Worm (Caenorhabditis elegans) whole organism, L1 larva: ENCODE data around the gene xbx-1.

ENCODE experiments used
- C16A3.4 ChIP-seq: fragments of 150-350 bp; optimal IDR thresholded peaks from 2 replicates; lab custom pipeline; 2014; ENCODE audit warnings: missing biosample characterization, missing genetic modification characterization
- C34B4.2 ChIP-seq: sonication (generic microtip); optimal IDR thresholded peaks from 2 replicates; lab custom pipeline; 2017; ENCODE audit warnings: mild to moderate bottlenecking, missing genetic modification characterization, missing compliant biosample characterization
- Y116A8C.19 ChIP-seq: sonication (generic microtip); optimal IDR thresholded peaks from 2 replicates; lab custom pipeline; 2016; ENCODE audit warnings: missing compliant biosample characterization, missing genetic modification characterization, borderline replicate concordance
- alr-1 ChIP-seq: fragments of 200-800 bp; sonication (Bioruptor generic); optimal IDR thresholded peaks from 2 replicates; lab custom pipeline; 2018; ENCODE audit warnings: borderline replicate concordance, mild to moderate bottlenecking, missing genetic modification characterization, missing compliant biosample characterization
- ceh-8 ChIP-seq: fragments of 200-800 bp; sonication (Bioruptor generic); optimal IDR thresholded peaks from 2 replicates; lab custom pipeline; 2018; ENCODE audit warnings: mild to moderate bottlenecking, missing genetic modification characterization, moderate library complexity, missing compliant biosample characterization
- ceh-82 ChIP-seq, 3 experiments: fragments of 150-350 bp in 1 of 3; sonication (generic microtip) in 2 of 3; optimal IDR thresholded peaks; 2 replicates each; lab custom pipeline; 2014 to 2017; ENCODE audit warnings: missing biosample characterization in 3 of 3, missing genetic modification characterization in 3 of 3
- ces-1 ChIP-seq: fragments of 150-350 bp; optimal IDR thresholded peaks from 2 replicates; lab custom pipeline; 2014; ENCODE audit warnings: missing biosample characterization, missing genetic modification reagents, missing genetic modification characterization
- dpl-1 ChIP-seq, 3 experiments: fragments of 150-350 bp in 2 of 3; sonication (generic microtip) in 1 of 3; optimal IDR thresholded peaks; 2 replicates each; lab custom pipeline; 2014 to 2017; ENCODE audit warnings: missing biosample characterization in 3 of 3, missing genetic modification characterization in 3 of 3, missing genetic modification reagents in 3 of 3
- efl-1 ChIP-seq, 4 experiments: fragments of 150-350 bp; optimal IDR thresholded peaks in 3 of 4; peaks in 1 of 4; 1 replicate in 1 of 4; 2 replicates in 3 of 4; lab custom pipeline; 2014; ENCODE audit warnings: missing biosample characterization in 2 of 4, missing genetic modification characterization in 2 of 4, missing genetic modification reagents in 2 of 4
- efl-3 ChIP-seq: fragments of 200-800 bp; sonication (Bioruptor generic); optimal IDR thresholded peaks from 2 replicates; lab custom pipeline; 2018; ENCODE audit warnings: mild to moderate bottlenecking, missing genetic modification characterization, missing compliant biosample characterization
- egl-27 ChIP-seq, 2 experiments: fragments of 150-350 bp in 1 of 2; sonication (generic microtip); optimal IDR thresholded peaks; 3 replicates each; lab custom pipeline; 2017 to 2018; ENCODE audit warnings: missing biosample characterization in 2 of 2, missing genetic modification characterization in 2 of 2, missing genetic modification reagents in 2 of 2
- elt-3 ChIP-seq, 6 experiments: fragments of 150-350 bp in 1 of 6; sonication (generic microtip); optimal IDR thresholded peaks; 2 replicates each; lab custom pipeline; 2017 to 2018; ENCODE audit warnings: missing biosample characterization in 6 of 6, missing genetic modification characterization in 6 of 6, inconsistent platforms in 1 of 6
- ets-5 ChIP-seq: fragments of 200-800 bp; sonication (Bioruptor generic); IDR thresholded peaks from 2 replicates; pipeline ENCODE4 v1.3.6; 2022; ENCODE audit warnings: missing genetic modification characterization, missing compliant biosample characterization
- fkh-4 ChIP-seq: sonication (generic microtip); optimal IDR thresholded peaks from 2 replicates; lab custom pipeline; 2016; ENCODE audit warnings: missing compliant biosample characterization, missing genetic modification characterization, borderline replicate concordance
- fkh-8 ChIP-seq: sonication (generic microtip); optimal IDR thresholded peaks from 2 replicates; lab custom pipeline; 2016; ENCODE audit warnings: mild to moderate bottlenecking, missing genetic modification characterization, missing compliant biosample characterization
- fos-1 ChIP-seq: fragments of 150-350 bp; optimal IDR thresholded peaks from 2 replicates; lab custom pipeline; 2014; ENCODE audit warnings: missing biosample characterization, missing genetic modification characterization
- grh-1 ChIP-seq: fragments of 200-800 bp; sonication (Bioruptor generic); IDR thresholded peaks from 2 replicates; pipeline ENCODE4 v1.3.6; 2022; ENCODE audit warnings: missing genetic modification reagents, missing genetic modification characterization, missing compliant biosample characterization
- hlh-4 ChIP-seq: sonication (generic microtip); optimal IDR thresholded peaks from 2 replicates; lab custom pipeline; 2016; ENCODE audit warnings: mild to moderate bottlenecking, missing genetic modification characterization, missing compliant biosample characterization
- hpl-2 ChIP-seq: fragments of 150-350 bp; optimal IDR thresholded peaks from 2 replicates; lab custom pipeline; 2014; ENCODE audit warnings: missing biosample characterization, missing genetic modification reagents, missing genetic modification characterization
- isw-1 ChIP-seq: fragments of 200-800 bp; sonication (Bioruptor generic); IDR thresholded peaks from 2 replicates; pipeline ENCODE4 v1.3.6; 2022; ENCODE audit warnings: missing genetic modification characterization, missing compliant biosample characterization
- lin-13 ChIP-seq: fragments of 150-350 bp; optimal IDR thresholded peaks from 2 replicates; lab custom pipeline; 2014; ENCODE audit warnings: missing biosample characterization, missing genetic modification reagents, missing genetic modification characterization
- lin-14 ChIP-seq: fragments of 200-800 bp; sonication (Bioruptor generic); optimal IDR thresholded peaks from 2 replicates; lab custom pipeline; 2018; ENCODE audit warnings: mild to moderate bottlenecking, missing genetic modification characterization, moderate library complexity, missing compliant biosample characterization
- lin-15B ChIP-seq: fragments of 150-350 bp; sonication (generic microtip); optimal IDR thresholded peaks from 3 replicates; lab custom pipeline; 2014; ENCODE audit warnings: missing biosample characterization, missing genetic modification characterization
- lir-3 ChIP-seq: sonication (generic microtip); optimal IDR thresholded peaks from 2 replicates; lab custom pipeline; 2016; ENCODE audit warnings: mild to moderate bottlenecking, missing genetic modification characterization, moderate library complexity, missing compliant biosample characterization; ENCODE audit not compliant: poor library complexity
- mab-9 ChIP-seq: fragments of 200-800 bp; sonication (Bioruptor generic); IDR thresholded peaks from 2 replicates; pipeline ENCODE4 v1.3.6; 2022; ENCODE audit warnings: missing genetic modification reagents, missing genetic modification characterization, missing compliant biosample characterization
- nhr-11 ChIP-seq: fragments of 150-350 bp; optimal IDR thresholded peaks from 2 replicates; lab custom pipeline; 2014; ENCODE audit warnings: missing biosample characterization, missing genetic modification characterization
- nhr-19 ChIP-seq: fragments of 200-800 bp; sonication (Bioruptor generic); conservative IDR thresholded peaks from 2 replicates; pipeline ENCODE4 v1.3.6; 2022; ENCODE audit warnings: missing genetic modification characterization, missing compliant biosample characterization
- nhr-20 ChIP-seq: sonication (generic microtip); optimal IDR thresholded peaks from 2 replicates; lab custom pipeline; 2016; ENCODE audit warnings: mild to moderate bottlenecking, missing genetic modification characterization, missing compliant biosample characterization
- nhr-71 ChIP-seq: sonication (generic microtip); optimal IDR thresholded peaks from 2 replicates; lab custom pipeline; 2016; ENCODE audit warnings: mild to moderate bottlenecking, missing genetic modification characterization, moderate library complexity, missing compliant biosample characterization
- nhr-76 ChIP-seq: sonication (generic microtip); optimal IDR thresholded peaks from 2 replicates; lab custom pipeline; 2017; ENCODE audit warnings: missing biosample characterization, missing genetic modification characterization
- nhr-77 ChIP-seq: fragments of 150-350 bp; optimal IDR thresholded peaks from 2 replicates; lab custom pipeline; 2014; ENCODE audit warnings: missing biosample characterization, missing genetic modification characterization
- nhr-85 ChIP-seq: sonication (generic microtip); peaks from one replicate; lab custom pipeline; 2016; ENCODE audit warnings: missing genetic modification characterization, inconsistent platforms, missing compliant biosample characterization
- nhr-90 ChIP-seq: sonication (generic microtip); optimal IDR thresholded peaks from 2 replicates; lab custom pipeline; 2016; ENCODE audit warnings: mild to moderate bottlenecking, missing genetic modification characterization, missing compliant biosample characterization; ENCODE audit not compliant: poor library complexity
- rnt-1 ChIP-seq: sonication (generic microtip); optimal IDR thresholded peaks from 2 replicates; lab custom pipeline; 2016; ENCODE audit warnings: mild to moderate bottlenecking, missing genetic modification characterization, moderate library complexity, missing compliant biosample characterization
- skn-1 ChIP-seq: fragments of 150-350 bp; optimal IDR thresholded peaks from 2 replicates; lab custom pipeline; 2014; ENCODE audit warnings: missing biosample characterization, missing genetic modification characterization
- sox-4 ChIP-seq: sonication (generic microtip); optimal IDR thresholded peaks from 2 replicates; lab custom pipeline; 2016; ENCODE audit warnings: missing genetic modification characterization, missing compliant biosample characterization
- sptf-1 ChIP-seq: fragments of 150-350 bp; optimal IDR thresholded peaks from 2 replicates; lab custom pipeline; 2014; ENCODE audit warnings: missing biosample characterization, missing genetic modification characterization
- unc-30 ChIP-seq: sonication (generic microtip); optimal IDR thresholded peaks from 2 replicates; lab custom pipeline; 2017; ENCODE audit warnings: missing biosample characterization, missing genetic modification characterization
- unc-86 ChIP-seq: sonication (generic microtip); optimal IDR thresholded peaks from 2 replicates; lab custom pipeline; 2016; ENCODE audit warnings: missing genetic modification characterization, missing compliant biosample characterization
- xbp-1 ChIP-seq: sonication (generic microtip); optimal IDR thresholded peaks from 2 replicates; lab custom pipeline; 2016; ENCODE audit warnings: missing genetic modification characterization, missing compliant biosample characterization
- zip-4 ChIP-seq: fragments of 200-800 bp; sonication (Bioruptor generic); optimal IDR thresholded peaks from 2 replicates; lab custom pipeline; 2018; ENCODE audit warnings: mild to moderate bottlenecking, missing genetic modification characterization, moderate library complexity, missing compliant biosample characterization
- ztf-4 ChIP-seq: fragments of 150-350 bp; optimal IDR thresholded peaks from 2 replicates; lab custom pipeline; 2014; ENCODE audit warnings: missing biosample characterization, missing genetic modification characterization

Gene xbx-1

ce11 chrV:15016795-15017429 lies 36.9 kb downstream of the xbx-1 start:
- TF ChIP-seq rnt-1 (tag; lab: Kevin White, UChicago) (no peak), mab-9 (GFP tag; lab: Robert Waterston, UW) (no peak), efl-3 (GFP tag; lab: Kevin White, UChicago) (no peak), grh-1 (GFP tag; lab: Robert Waterston, UW) (0 out of 2 replicates have a peak, but pooled peaks have one; percentile 26), ztf-4 (tag; lab: Kevin White, UChicago) (no peak), C34B4.2 (tag; lab: Kevin White, UChicago) (no peak), fkh-4 (tag; lab: Kevin White, UChicago) (no peak), sptf-1 (tag; lab: Kevin White, UChicago) (no peak), elt-3 (tag; optimal IDR thresholded peaks at IDR 0.05; lab: Kevin White, UChicago) (peak in 1 of 6 experiments; percentile 16), Y116A8C.19 (no peak), nhr-77 (no peak), hlh-4 (tag; lab: Kevin White, UChicago) (no peak), isw-1 (GFP tag; lab: Robert Waterston, UW) (no peak), dpl-1 (GFP tag; optimal IDR thresholded peaks at IDR 0.05; lab: Kevin White, UChicago) (no peak), xbp-1 (tag; lab: Kevin White, UChicago) (no peak), hpl-2 (GFP tag; lab: Kevin White, UChicago) (no peak), unc-86 (no peak), fkh-8 (tag; lab: Kevin White, UChicago) (no peak), fos-1 (tag; lab: Kevin White, UChicago) (no peak), ces-1 (no peak), sox-4 (tag; lab: Kevin White, UChicago) (no peak), ets-5 (GFP tag; lab: Robert Waterston, UW) (no peak), nhr-90 (no peak), nhr-85 (tag; lab: Kevin White, UChicago) (peak; percentile 86), C16A3.4 (tag; lab: Kevin White, UChicago) (no peak), nhr-20 (tag; lab: Kevin White, UChicago) (no peak), ceh-82 (tag; optimal IDR thresholded peaks at IDR 0.05; lab: Kevin White, UChicago) (no peak), efl-1 (optimal IDR thresholded peaks at IDR 0.05; lab: Kevin White, UChicago) (no peak), efl-1 (GFP tag; optimal IDR thresholded peaks at IDR 0.05 in 1 of 2; lab: Kevin White, UChicago) (no peak), alr-1 (tag; lab: Kevin White, UChicago) (no peak), lin-13 (GFP tag; lab: Kevin White, UChicago) (no peak), lin-14 (GFP tag; lab: Kevin White, UChicago) (peak; percentile 60), nhr-76 (no peak), lin-15B (tag; lab: Kevin White, UChicago) (no peak), unc-30 (tag; lab: Kevin White, UChicago) (no peak), nhr-19 (no peak), egl-27 (tag; optimal IDR thresholded peaks at IDR 0.05; lab: Kevin White, UChicago) (no peak), lir-3 (tag; lab: Kevin White, UChicago) (no peak), skn-1 (tag; lab: Kevin White, UChicago) (no peak), nhr-71 (tag; lab: Kevin White, UChicago) (peak; percentile 2), zip-4 (GFP tag; lab: Kevin White, UChicago) (no peak)
- TF ChIP-seq, all 84 proteins: peak for 5

ce11 chrV:15020229-15020628 lies 40.2 kb downstream of the xbx-1 start, which contains the start of gene F14H8.2:
Gene F14H8.2, minus strand, starts transcription at chrV:15020329.
- peak; percentile 1 for TF ChIP-seq ceh-8 (GFP tag; lab: Kevin White, UChicago)
- no peak for TF ChIP-seq nhr-11 (tag; lab: Kevin White, UChicago)
- no peak for TF ChIP-seq efl-1 (optimal IDR thresholded peaks at IDR 0.05; lab: Kevin White, UChicago)
- TF ChIP-seq efl-1 (GFP tag; optimal IDR thresholded peaks at IDR 0.05 in 1 of 2; lab: Kevin White, UChicago): peak in 1 of 2 experiments; percentile 59
